Worm (Caenorhabditis elegans) whole organism, L1 larva: ENCODE data around the gene M04C3.2.

Source experiments
- C34B4.2 ChIP-seq: sonication (generic microtip); optimal IDR thresholded peaks from 2 replicates; lab custom pipeline; 2017; ENCODE audit warnings: mild to moderate bottlenecking, missing genetic modification characterization, missing compliant biosample characterization
- Y116A8C.19 ChIP-seq: sonication (generic microtip); optimal IDR thresholded peaks from 2 replicates; lab custom pipeline; 2016; ENCODE audit warnings: missing compliant biosample characterization, missing genetic modification characterization, borderline replicate concordance
- blmp-1 ChIP-seq: fragments of 150-350 bp; optimal IDR thresholded peaks from 2 replicates; lab custom pipeline; 2014; ENCODE audit warnings: missing biosample characterization, missing genetic modification characterization
- ceh-8 ChIP-seq: fragments of 200-800 bp; sonication (Bioruptor generic); optimal IDR thresholded peaks from 2 replicates; lab custom pipeline; 2018; ENCODE audit warnings: mild to moderate bottlenecking, missing genetic modification characterization, moderate library complexity, missing compliant biosample characterization
- ceh-88 ChIP-seq: fragments of 200-800 bp; sonication (Bioruptor generic); IDR thresholded peaks from 2 replicates; pipeline ENCODE4 v1.3.6; 2022; ENCODE audit warnings: missing genetic modification characterization, missing compliant biosample characterization
- ces-1 ChIP-seq: fragments of 150-350 bp; optimal IDR thresholded peaks from 2 replicates; lab custom pipeline; 2014; ENCODE audit warnings: missing biosample characterization, missing genetic modification reagents, missing genetic modification characterization
- dsc-1 ChIP-seq: sonication (generic microtip); optimal IDR thresholded peaks from 2 replicates; lab custom pipeline; 2016; ENCODE audit warnings: mild to moderate bottlenecking, missing genetic modification characterization, missing compliant biosample characterization
- efl-1 ChIP-seq, 4 experiments: fragments of 150-350 bp; optimal IDR thresholded peaks in 3 of 4; peaks in 1 of 4; 1 replicate in 1 of 4; 2 replicates in 3 of 4; lab custom pipeline; 2014; ENCODE audit warnings: missing biosample characterization in 2 of 4, missing genetic modification characterization in 2 of 4, missing genetic modification reagents in 2 of 4
- efl-3 ChIP-seq: fragments of 200-800 bp; sonication (Bioruptor generic); optimal IDR thresholded peaks from 2 replicates; lab custom pipeline; 2018; ENCODE audit warnings: mild to moderate bottlenecking, missing genetic modification characterization, missing compliant biosample characterization
- egl-13 ChIP-seq: sonication (generic microtip); optimal IDR thresholded peaks from 2 replicates; lab custom pipeline; 2016; ENCODE audit warnings: missing genotype, missing genetic modification reagents, missing genetic modification characterization, missing compliant biosample characterization
- elt-2 ChIP-seq: sonication (generic microtip); optimal IDR thresholded peaks from 2 replicates; lab custom pipeline; 2016; ENCODE audit warnings: missing genetic modification characterization, mild to moderate bottlenecking, inconsistent platforms, missing compliant biosample characterization, missing genetic modification reagents
- ets-5 ChIP-seq: fragments of 200-800 bp; sonication (Bioruptor generic); IDR thresholded peaks from 2 replicates; pipeline ENCODE4 v1.3.6; 2022; ENCODE audit warnings: missing genetic modification characterization, missing compliant biosample characterization
- fkh-4 ChIP-seq: sonication (generic microtip); optimal IDR thresholded peaks from 2 replicates; lab custom pipeline; 2016; ENCODE audit warnings: missing compliant biosample characterization, missing genetic modification characterization, borderline replicate concordance
- fkh-8 ChIP-seq: sonication (generic microtip); optimal IDR thresholded peaks from 2 replicates; lab custom pipeline; 2016; ENCODE audit warnings: mild to moderate bottlenecking, missing genetic modification characterization, missing compliant biosample characterization
- hlh-4 ChIP-seq: sonication (generic microtip); optimal IDR thresholded peaks from 2 replicates; lab custom pipeline; 2016; ENCODE audit warnings: mild to moderate bottlenecking, missing genetic modification characterization, missing compliant biosample characterization
- hpl-2 ChIP-seq: fragments of 150-350 bp; optimal IDR thresholded peaks from 2 replicates; lab custom pipeline; 2014; ENCODE audit warnings: missing biosample characterization, missing genetic modification reagents, missing genetic modification characterization
- isw-1 ChIP-seq: fragments of 200-800 bp; sonication (Bioruptor generic); IDR thresholded peaks from 2 replicates; pipeline ENCODE4 v1.3.6; 2022; ENCODE audit warnings: missing genetic modification characterization, missing compliant biosample characterization
- jun-1 ChIP-seq: fragments of 150-350 bp; optimal IDR thresholded peaks from 2 replicates; lab custom pipeline; 2014; ENCODE audit warnings: missing biosample characterization, missing genetic modification reagents, missing genetic modification characterization
- lin-35 ChIP-seq, 2 experiments: fragments of 150-350 bp; optimal IDR thresholded peaks; 2 replicates each; lab custom pipeline; 2014; ENCODE audit warnings: missing biosample characterization in 2 of 2, missing genetic modification characterization in 2 of 2, missing genetic modification reagents in 2 of 2
- lir-3 ChIP-seq: sonication (generic microtip); optimal IDR thresholded peaks from 2 replicates; lab custom pipeline; 2016; ENCODE audit warnings: mild to moderate bottlenecking, missing genetic modification characterization, moderate library complexity, missing compliant biosample characterization; ENCODE audit not compliant: poor library complexity
- lsy-2 ChIP-seq, 2 experiments: fragments of 150-350 bp; optimal IDR thresholded peaks; 2 replicates each; lab custom pipeline; 2014; ENCODE audit warnings: missing biosample characterization in 2 of 2, missing genetic modification characterization in 2 of 2
- nhr-12 ChIP-seq: sonication (generic microtip); optimal IDR thresholded peaks from 2 replicates; lab custom pipeline; 2017; ENCODE audit warnings: missing biosample characterization, missing genetic modification characterization
- nhr-20 ChIP-seq: sonication (generic microtip); optimal IDR thresholded peaks from 2 replicates; lab custom pipeline; 2016; ENCODE audit warnings: mild to moderate bottlenecking, missing genetic modification characterization, missing compliant biosample characterization
- nhr-237 ChIP-seq: fragments of 150-350 bp; optimal IDR thresholded peaks from 2 replicates; lab custom pipeline; 2014; ENCODE audit warnings: missing biosample characterization, missing genetic modification characterization
- nhr-85 ChIP-seq: sonication (generic microtip); peaks from one replicate; lab custom pipeline; 2016; ENCODE audit warnings: missing genetic modification characterization, inconsistent platforms, missing compliant biosample characterization
- pax-3 ChIP-seq: fragments of 200-800 bp; sonication (Bioruptor generic); optimal IDR thresholded peaks from 2 replicates; lab custom pipeline; 2018; ENCODE audit warnings: mild to moderate bottlenecking, missing genetic modification characterization, moderate library complexity, missing compliant biosample characterization
- snu-23 ChIP-seq: sonication (generic microtip); optimal IDR thresholded peaks from 2 replicates; lab custom pipeline; 2016; ENCODE audit warnings: missing genetic modification characterization, missing compliant biosample characterization
- tlp-1 ChIP-seq: fragments of 150-350 bp; optimal IDR thresholded peaks from 2 replicates; lab custom pipeline; 2014; ENCODE audit warnings: missing biosample characterization, missing genetic modification characterization
- unc-130 ChIP-seq: fragments of 150-350 bp; optimal IDR thresholded peaks from 2 replicates; lab custom pipeline; 2017; ENCODE audit warnings: missing biosample characterization, missing genetic modification characterization, inconsistent platforms
- unc-62 ChIP-seq: fragments of 150-350 bp; optimal IDR thresholded peaks from 2 replicates; lab custom pipeline; 2014; ENCODE audit warnings: missing biosample characterization, missing genetic modification reagents, missing genetic modification characterization
- unc-86 ChIP-seq: sonication (generic microtip); optimal IDR thresholded peaks from 2 replicates; lab custom pipeline; 2016; ENCODE audit warnings: missing genetic modification characterization, missing compliant biosample characterization
- ztf-11 ChIP-seq, 2 experiments: sonication (generic microtip); optimal IDR thresholded peaks; 2 replicates each; lab custom pipeline; 2016 to 2017; ENCODE audit warnings: missing genetic modification characterization in 2 of 2, missing biosample characterization in 1 of 2, missing compliant biosample characterization in 1 of 2
- ztf-4 ChIP-seq: fragments of 150-350 bp; optimal IDR thresholded peaks from 2 replicates; lab custom pipeline; 2014; ENCODE audit warnings: missing biosample characterization, missing genetic modification characterization

Gene M04C3.2

DNA sequence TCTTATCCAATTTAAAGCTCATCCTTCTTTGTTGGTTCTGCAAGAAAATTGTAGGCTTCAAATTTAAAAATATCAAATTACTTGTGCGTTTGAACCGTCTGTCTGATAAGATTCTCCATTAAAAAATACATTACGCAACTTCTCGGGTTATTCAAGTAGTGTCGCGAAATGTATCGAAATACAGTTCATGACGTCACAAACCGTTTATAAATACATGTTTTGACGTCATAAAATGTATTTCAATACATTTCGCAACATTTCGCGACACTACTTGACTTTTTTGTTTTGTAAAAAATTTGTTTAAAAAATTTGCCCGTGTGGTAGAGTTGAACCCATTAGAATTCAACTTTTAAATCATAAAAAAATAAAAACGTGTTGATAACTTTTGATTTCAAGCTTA, 5.1 kb downstream of the M04C3.2 start:
- TF ChIP-seq fkh-4 (tag; lab: Kevin White, UChicago) (no peak), dsc-1 (tag; lab: Kevin White, UChicago) (no peak), tlp-1 (no peak), ceh-8 (GFP tag; lab: Kevin White, UChicago) (no peak), pax-3 (tag; lab: Kevin White, UChicago) (no peak), nhr-12 (tag; lab: Kevin White, UChicago) (no peak), hpl-2 (GFP tag; lab: Kevin White, UChicago) (no peak), nhr-85 (no peak), ces-1 (no peak), ztf-11 (tag; optimal IDR thresholded peaks at IDR 0.05; lab: Kevin White, UChicago) (no peak), lsy-2 (tag; optimal IDR thresholded peaks at IDR 0.05; lab: Kevin White, UChicago) (no peak), ceh-88 (GFP tag; lab: Robert Waterston, UW) (no peak)

ce11 chrV:19436307-19436706, 12.4 kb downstream of the M04C3.2 start, which contains the start of gene C25F9.14:
C25F9.14 (plus strand) TSS chrV:19436484.
- TF ChIP-seq fkh-8 (tag; lab: Kevin White, UChicago) (no peak), efl-1 (optimal IDR thresholded peaks at IDR 0.05; lab: Kevin White, UChicago) (no peak), efl-1 (GFP tag; optimal IDR thresholded peaks at IDR 0.05 in 1 of 2; lab: Kevin White, UChicago) (peak in 1 of 2 experiments; percentile 21), ets-5 (GFP tag; lab: Robert Waterston, UW) (no peak), snu-23 (GFP tag; lab: Kevin White, UChicago) (no peak)

ce11 chrV:19433806-19434437, 14.8 kb downstream of the M04C3.2 start, which contains the start of gene C25F9.16:
C25F9.16 (plus strand) TSS chrV:19434387.
- no peak for TF ChIP-seq unc-130
- TF ChIP-seq efl-1 (optimal IDR thresholded peaks at IDR 0.05; lab: Kevin White, UChicago) = no peak
- peak in 1 of 2 experiments; percentile 40 for TF ChIP-seq efl-1 (GFP tag; optimal IDR thresholded peaks at IDR 0.05 in 1 of 2; lab: Kevin White, UChicago)
- no peak for TF ChIP-seq nhr-20 (tag; lab: Kevin White, UChicago)
- TF ChIP-seq ztf-11 (tag; optimal IDR thresholded peaks at IDR 0.05; lab: Kevin White, UChicago) = no peak
- TF ChIP-seq ztf-4 (tag; lab: Kevin White, UChicago) = no peak
- TF ChIP-seq lir-3 (tag; lab: Kevin White, UChicago) = no peak
- no peak for TF ChIP-seq elt-2 (tag; lab: Kevin White, UChicago)
- TF ChIP-seq lin-35 (GFP tag; optimal IDR thresholded peaks at IDR 0.05; lab: Kevin White, UChicago) = peak in 1 of 2 experiments; percentile 15
- TF ChIP-seq hlh-4 (tag; lab: Kevin White, UChicago) = no peak

DNA sequence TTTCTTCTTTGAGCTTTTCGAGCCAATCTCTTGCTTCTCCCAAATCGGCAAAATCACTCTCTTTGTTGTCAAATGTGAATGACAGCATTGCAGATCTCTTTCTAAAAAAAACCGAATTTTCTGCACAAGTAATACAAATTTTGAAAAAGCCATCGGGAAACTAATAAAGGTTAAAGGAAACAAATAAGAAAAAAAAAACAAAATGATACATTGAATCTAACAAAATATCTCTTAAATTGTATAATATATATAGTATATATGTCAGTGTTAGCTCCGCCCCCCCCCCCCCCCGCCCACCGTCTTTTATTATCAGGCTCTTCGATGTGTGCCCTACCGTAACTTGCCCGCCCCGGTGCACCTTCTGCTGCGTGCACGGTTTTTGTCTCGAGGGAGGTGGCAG, 15.7 kb downstream of the M04C3.2 start, which contains the start of gene C25F9.11:
Gene C25F9.11 (minus strand): TSS at position 101 of the 400 bp plus-strand sequence.
- no peak for TF ChIP-seq Y116A8C.19 (tag; lab: Kevin White, UChicago)
- no peak for TF ChIP-seq isw-1 (GFP tag; lab: Robert Waterston, UW)
- no peak for TF ChIP-seq unc-86 (tag; lab: Kevin White, UChicago)
- no peak for TF ChIP-seq nhr-20 (tag; lab: Kevin White, UChicago)
- TF ChIP-seq nhr-237 (tag; lab: Kevin White, UChicago) = no peak
- TF ChIP-seq jun-1 (tag; lab: Kevin White, UChicago) = no peak
- TF ChIP-seq hpl-2 (GFP tag; lab: Kevin White, UChicago) = no peak
- TF ChIP-seq unc-62 (GFP tag; lab: Kevin White, UChicago) = no peak
- no peak for TF ChIP-seq blmp-1 (tag; lab: Kevin White, UChicago)
- TF ChIP-seq lin-35 (GFP tag; optimal IDR thresholded peaks at IDR 0.05; lab: Kevin White, UChicago) = no peak
- TF ChIP-seq egl-13 (tag; lab: Kevin White, UChicago) = no peak
- TF ChIP-seq efl-3 = no peak
- TF ChIP-seq hlh-4 (tag; lab: Kevin White, UChicago) = no peak
- TF ChIP-seq C34B4.2 = no peak
